Fruit fly (Drosophila melanogaster) whole organism, embryonic: ENCODE data around the gene CG7766.

ENCODE experiments used
- BEAF-32 ChIP-seq: fragments of 200-800 bp; sonication (Bioruptor generic); optimal IDR thresholded peaks from 3 replicates; lab custom pipeline; 2017; ENCODE audit warnings: missing biosample characterization, missing genetic modification characterization, mild to moderate bottlenecking, moderate library complexity, missing genetic modification reagents
- CG10147 ChIP-seq: fragments of 200-800 bp; sonication (Bioruptor generic); optimal IDR thresholded peaks from 2 replicates; lab custom pipeline; 2019; ENCODE audit warnings: missing biosample characterization, mild to moderate bottlenecking, missing genetic modification characterization, moderate library complexity
- CG1024 ChIP-seq: fragments of 200-800 bp; sonication (Bioruptor generic); IDR thresholded peaks from 2 replicates; pipeline ENCODE4 v1.3.6; 2022; ENCODE audit warnings: missing biosample characterization, missing genetic modification characterization
- CG10462 ChIP-seq: fragments of 200-800 bp; sonication (Bioruptor generic); optimal IDR thresholded peaks from 2 replicates; lab custom pipeline; 2016; ENCODE audit warnings: missing biosample characterization, missing genetic modification characterization
- CG11247 ChIP-seq: fragments of 200-800 bp; sonication (Bioruptor generic); IDR thresholded peaks from 2 replicates; pipeline ENCODE4 v1.3.6; 2022; ENCODE audit warnings: missing biosample characterization, missing genetic modification characterization
- CG12219 ChIP-seq: fragments of 200-800 bp; sonication (Bioruptor generic); optimal IDR thresholded peaks from 3 replicates; lab custom pipeline; 2018; ENCODE audit warnings: missing biosample characterization, mild to moderate bottlenecking, missing genetic modification characterization
- CG12391 ChIP-seq: fragments of 200-800 bp; sonication (Bioruptor generic); optimal IDR thresholded peaks from 3 replicates; lab custom pipeline; 2018; ENCODE audit warnings: missing biosample characterization, mild to moderate bottlenecking, missing genetic modification characterization, moderate library complexity
- CG12659 ChIP-seq: fragments of 200-800 bp; sonication (Bioruptor generic); optimal IDR thresholded peaks from 3 replicates; lab custom pipeline; 2017; ENCODE audit warnings: mild to moderate bottlenecking, missing biosample characterization, missing genetic modification reagents, missing genetic modification characterization
- CG12744 ChIP-seq: fragments of 200-800 bp; sonication (Bioruptor generic); optimal IDR thresholded peaks from 2 replicates; lab custom pipeline; 2016; ENCODE audit warnings: missing biosample characterization, missing genetic modification characterization
- CG13424 ChIP-seq: fragments of 200-800 bp; sonication (Bioruptor generic); optimal IDR thresholded peaks from 2 replicates; lab custom pipeline; 2019; ENCODE audit warnings: missing biosample characterization, mild to moderate bottlenecking, missing genetic modification characterization, moderate library complexity
- CG13894 ChIP-seq: fragments of 200-800 bp; sonication (Bioruptor generic); optimal IDR thresholded peaks from 3 replicates; lab custom pipeline; 2018; ENCODE audit warnings: missing biosample characterization, mild to moderate bottlenecking, missing genetic modification characterization, moderate library complexity
- CG14965 ChIP-seq: fragments of 200-800 bp; sonication (Bioruptor generic); optimal IDR thresholded peaks from 2 replicates; lab custom pipeline; 2016; ENCODE audit warnings: missing biosample characterization, missing genetic modification characterization, borderline replicate concordance
- CG17361 ChIP-seq: fragments of 200-800 bp; sonication (Bioruptor generic); IDR thresholded peaks from 3 replicates; pipeline ENCODE4 v1.3.6; 2022; ENCODE audit warnings: missing biosample characterization, missing genetic modification characterization
- CG2129 ChIP-seq: fragments of 200-800 bp; sonication (Bioruptor generic); IDR thresholded peaks from 2 replicates; pipeline ENCODE4 v1.3.6; 2022; ENCODE audit warnings: missing biosample characterization, missing genetic modification characterization; ENCODE audit not compliant: partially characterized antibody
- CG33213 ChIP-seq: fragments of 200-800 bp; sonication (Bioruptor generic); optimal IDR thresholded peaks from 3 replicates; lab custom pipeline; 2016; ENCODE audit warnings: missing biosample characterization, missing genetic modification characterization
- CG33557 ChIP-seq: fragments of 200-800 bp; sonication (Bioruptor generic); optimal IDR thresholded peaks from 2 replicates; lab custom pipeline; 2019; ENCODE audit warnings: missing biosample characterization, mild to moderate bottlenecking, missing genetic modification characterization, moderate library complexity
- CG4424 ChIP-seq: fragments of 200-800 bp; sonication (Bioruptor generic); optimal IDR thresholded peaks from 3 replicates; lab custom pipeline; 2016; ENCODE audit warnings: missing biosample characterization, missing genetic modification characterization
- CG8290 ChIP-seq, 3 experiments: fragments of 200-800 bp; sonication (Bioruptor generic); optimal IDR thresholded peaks; 2 replicates each; lab custom pipeline; 2016 to 2019; ENCODE audit warnings: missing biosample characterization in 3 of 3, missing genetic modification characterization in 3 of 3, mild to moderate bottlenecking in 2 of 3, moderate library complexity in 1 of 3
- CG9437 ChIP-seq: fragments of 200-800 bp; sonication (Bioruptor generic); optimal IDR thresholded peaks from 2 replicates; lab custom pipeline; 2018; ENCODE audit warnings: missing biosample characterization, mild to moderate bottlenecking, missing genetic modification characterization
- CG9817 ChIP-seq: fragments of 200-800 bp; sonication (Bioruptor generic); optimal IDR thresholded peaks from 2 replicates; lab custom pipeline; 2018; ENCODE audit warnings: missing biosample characterization, mild to moderate bottlenecking, missing genetic modification characterization, moderate library complexity
- Ets97D ChIP-seq: fragments of 200-800 bp; sonication (Bioruptor generic); optimal IDR thresholded peaks from 3 replicates; lab custom pipeline; 2016; ENCODE audit warnings: missing biosample characterization, missing genetic modification characterization
- HmgD ChIP-seq: fragments of 200-800 bp; sonication (Bioruptor generic); optimal IDR thresholded peaks from 3 replicates; lab custom pipeline; 2016; ENCODE audit warnings: missing biosample characterization, missing genetic modification characterization
- Hr78 ChIP-seq, 2 experiments: fragments of 200-800 bp in 1 of 2; fragments of >200 bp in 1 of 2; sonication (Bioruptor generic) in 1 of 2; optimal IDR thresholded peaks; 2 replicates each; lab custom pipeline; 2017 to 2019; ENCODE audit warnings: missing biosample characterization in 2 of 2, missing genetic modification characterization in 2 of 2, mild to moderate bottlenecking in 1 of 2, moderate library complexity in 1 of 2
- Hsf ChIP-seq: fragments of 200-800 bp; sonication (Bioruptor generic); optimal IDR thresholded peaks from 3 replicates; lab custom pipeline; 2016; ENCODE audit warnings: missing biosample characterization, missing genetic modification characterization
- Lpt ChIP-seq: fragments of >200 bp; optimal IDR thresholded peaks from 2 replicates; lab custom pipeline; 2018; ENCODE audit warnings: missing biosample characterization, missing genetic modification characterization
- Myb ChIP-seq: fragments of 200-800 bp; sonication (Bioruptor generic); optimal IDR thresholded peaks from 2 replicates; lab custom pipeline; 2016; ENCODE audit warnings: missing biosample characterization, missing genetic modification characterization
- Nf-YA ChIP-seq: fragments of 200-800 bp; sonication (Bioruptor generic); IDR thresholded peaks from 2 replicates; pipeline ENCODE4 v1.3.6; 2022; ENCODE audit warnings: missing biosample characterization, missing genetic modification characterization
- PHDP ChIP-seq: fragments of 200-800 bp; sonication (Bioruptor generic); optimal IDR thresholded peaks from 3 replicates; lab custom pipeline; 2018; ENCODE audit warnings: missing biosample characterization, mild to moderate bottlenecking, missing genetic modification characterization, moderate library complexity
- Side ChIP-seq: fragments of 200-800 bp; sonication (Bioruptor generic); optimal IDR thresholded peaks from 2 replicates; lab custom pipeline; 2016; ENCODE audit warnings: missing biosample characterization, missing genetic modification characterization
- Six4 ChIP-seq: fragments of 200-800 bp; sonication (Bioruptor generic); optimal IDR thresholded peaks from 2 replicates; lab custom pipeline; 2016; ENCODE audit warnings: missing biosample characterization, missing genetic modification characterization
- Sry-δ ChIP-seq: fragments of 200-800 bp; sonication (Bioruptor generic); optimal IDR thresholded peaks from 2 replicates; lab custom pipeline; 2016; ENCODE audit warnings: missing biosample characterization, missing genetic modification characterization
- az2 ChIP-seq: fragments of 200-800 bp; sonication (Bioruptor generic); optimal IDR thresholded peaks from 3 replicates; lab custom pipeline; 2016; ENCODE audit warnings: missing biosample characterization, missing genetic modification characterization
- bab2 ChIP-seq: fragments of 200-800 bp; sonication (Bioruptor generic); optimal IDR thresholded peaks from 2 replicates; lab custom pipeline; 2016; ENCODE audit warnings: missing biosample characterization, missing genetic modification characterization
- bcd ChIP-seq: fragments of 200-800 bp; sonication (Bioruptor generic); optimal IDR thresholded peaks from 2 replicates; lab custom pipeline; 2017; ENCODE audit warnings: missing biosample characterization, mild to moderate bottlenecking, missing genetic modification characterization
- eyg ChIP-seq: fragments of 200-800 bp; sonication (Bioruptor generic); optimal IDR thresholded peaks from 3 replicates; lab custom pipeline; 2016; ENCODE audit warnings: missing biosample characterization, missing genetic modification characterization
- fd64A ChIP-seq: fragments of 200-800 bp; sonication (Bioruptor generic); optimal IDR thresholded peaks from 3 replicates; lab custom pipeline; 2018; ENCODE audit warnings: missing biosample characterization, mild to moderate bottlenecking, missing genetic modification characterization
- fu2 ChIP-seq: fragments of 200-800 bp; sonication (Bioruptor generic); optimal IDR thresholded peaks from 2 replicates; lab custom pipeline; 2016; ENCODE audit warnings: missing biosample characterization, missing genetic modification characterization
- h ChIP-seq: fragments of >200 bp; optimal IDR thresholded peaks from 2 replicates; lab custom pipeline; 2017
- hth ChIP-seq: fragments of >200 bp; optimal IDR thresholded peaks from 2 replicates; lab custom pipeline; 2017; ENCODE audit warnings: inconsistent platforms
- jigr1 ChIP-seq: fragments of 200-800 bp; sonication (Bioruptor generic); IDR thresholded peaks from 3 replicates; pipeline ENCODE4 v1.3.6; 2022; ENCODE audit warnings: missing biosample characterization, missing genetic modification characterization
- kay ChIP-seq: fragments of 200-800 bp; sonication (Bioruptor generic); optimal IDR thresholded peaks from 2 replicates; lab custom pipeline; 2016; ENCODE audit warnings: missing biosample characterization, missing genetic modification characterization
- ken ChIP-seq: fragments of 200-800 bp; sonication (Bioruptor generic); IDR thresholded peaks from 3 replicates; pipeline ENCODE4 v1.3.6; 2022; ENCODE audit warnings: missing biosample characterization, missing genetic modification characterization
- nom ChIP-seq: fragments of 200-800 bp; sonication (Bioruptor generic); optimal IDR thresholded peaks from 2 replicates; lab custom pipeline; 2017; ENCODE audit warnings: missing biosample characterization, missing genetic modification characterization, mild to moderate bottlenecking, moderate library complexity, missing genetic modification reagents
- odd ChIP-seq: fragments of 200-800 bp; sonication (Bioruptor generic); optimal IDR thresholded peaks from 2 replicates; lab custom pipeline; 2017; ENCODE audit warnings: missing biosample characterization, mild to moderate bottlenecking, missing genetic modification characterization
- phol ChIP-seq: fragments of 200-800 bp; sonication (Bioruptor generic); optimal IDR thresholded peaks from 3 replicates; lab custom pipeline; 2018; ENCODE audit warnings: missing biosample characterization, mild to moderate bottlenecking, missing genetic modification characterization, moderate library complexity
- pros ChIP-seq: fragments of 200-800 bp; sonication (Bioruptor generic); optimal IDR thresholded peaks from 3 replicates; lab custom pipeline; 2019; ENCODE audit warnings: missing biosample characterization, mild to moderate bottlenecking, missing genetic modification characterization, moderate library complexity
- scrt ChIP-seq: fragments of 200-800 bp; sonication (Bioruptor generic); optimal IDR thresholded peaks from 2 replicates; lab custom pipeline; 2018; ENCODE audit warnings: missing biosample characterization, mild to moderate bottlenecking, missing genetic modification characterization, moderate library complexity
- sug ChIP-seq: fragments of 200-800 bp; optimal IDR thresholded peaks from 2 replicates; lab custom pipeline; 2019; ENCODE audit warnings: missing biosample characterization, mild to moderate bottlenecking, missing genetic modification characterization, moderate library complexity
- twi ChIP-seq: fragments of 200-800 bp; optimal IDR thresholded peaks from 2 replicates; lab custom pipeline; 2019; ENCODE audit warnings: missing biosample characterization, mild to moderate bottlenecking, missing genetic modification characterization, moderate library complexity
- yki ChIP-seq: fragments of >200 bp; optimal IDR thresholded peaks from 3 replicates; lab custom pipeline; 2018
- zen ChIP-seq: fragments of 200-800 bp; sonication (Bioruptor generic); optimal IDR thresholded peaks from 3 replicates; lab custom pipeline; 2018; ENCODE audit warnings: missing biosample characterization, mild to moderate bottlenecking, missing genetic modification characterization, moderate library complexity

Gene CG7766

DNA sequence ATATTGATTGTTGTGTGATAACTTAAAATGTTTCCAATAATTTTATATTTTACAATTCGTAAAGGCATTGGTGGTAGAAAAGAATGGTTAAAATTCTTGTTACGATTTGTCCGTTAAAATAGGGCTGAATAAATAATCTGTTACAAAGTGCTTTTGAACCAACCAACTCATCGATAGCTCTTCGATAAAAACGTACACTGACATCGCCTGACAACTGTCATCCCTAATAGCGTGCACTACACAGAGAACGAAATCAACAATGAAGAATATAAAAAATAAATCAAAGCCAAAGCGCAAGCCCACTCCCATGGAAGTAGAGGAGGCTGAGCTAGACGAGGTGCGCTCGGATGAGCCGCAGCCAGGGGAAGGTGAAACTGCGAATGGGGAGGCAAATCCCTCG is 17.8 kb downstream of the CG7766 start, which contains the start of gene CG32708 (continued):
- TF ChIP-seq jigr1 (GFP tag; lab: Robert Waterston, UW), result no peak
- no peak for TF ChIP-seq Hsf (GFP tag; lab: Kevin White, UChicago)
- no peak for TF ChIP-seq CG13894 (tag; lab: Kevin White, UChicago)
- no peak for TF ChIP-seq eyg (GFP tag; lab: Kevin White, UChicago)
- no peak for TF ChIP-seq Hr78 (GFP tag; optimal IDR thresholded peaks at IDR 0.05; lab: Kevin White, UChicago)
- no peak for TF ChIP-seq CG10147 (GFP tag; lab: Kevin White, UChicago)
- TF ChIP-seq BEAF-32 (GFP tag; lab: Kevin White, UChicago), result peak; percentile 69
- TF ChIP-seq h (lab: Kevin White, UChicago), result no peak
- TF ChIP-seq zen (tag; lab: Kevin White, UChicago), result no peak
- TF ChIP-seq CG10462 (GFP tag; lab: Kevin White, UChicago), result no peak
- no peak for TF ChIP-seq fu2 (GFP tag; lab: Kevin White, UChicago)
- TF ChIP-seq CG12219 (GFP tag; lab: Kevin White, UChicago), result no peak
- peak; percentile 16 for TF ChIP-seq nom (GFP tag; lab: Kevin White, UChicago)
- no peak for TF ChIP-seq hth (lab: Kevin White, UChicago)
- TF ChIP-seq CG14965 (GFP tag; lab: Kevin White, UChicago), result no peak
- TF ChIP-seq CG11247, result no peak
- no peak for TF ChIP-seq yki (lab: Kevin White, UChicago)
- TF ChIP-seq CG8290 (GFP tag; optimal IDR thresholded peaks at IDR 0.05; lab: Kevin White, UChicago), result no peak
- no peak for TF ChIP-seq CG8290 (tag; optimal IDR thresholded peaks at IDR 0.05; lab: Kevin White, UChicago)
- TF ChIP-seq CG4424 (GFP tag; lab: Kevin White, UChicago), result no peak
- no peak for TF ChIP-seq fd64A (GFP tag; lab: Kevin White, UChicago)
- no peak for TF ChIP-seq pros
- TF ChIP-seq Nf-YA, result no peak
- TF ChIP-seq Ets97D (GFP tag; lab: Kevin White, UChicago), result no peak
- no peak for TF ChIP-seq phol (tag; lab: Kevin White, UChicago)

DNA sequence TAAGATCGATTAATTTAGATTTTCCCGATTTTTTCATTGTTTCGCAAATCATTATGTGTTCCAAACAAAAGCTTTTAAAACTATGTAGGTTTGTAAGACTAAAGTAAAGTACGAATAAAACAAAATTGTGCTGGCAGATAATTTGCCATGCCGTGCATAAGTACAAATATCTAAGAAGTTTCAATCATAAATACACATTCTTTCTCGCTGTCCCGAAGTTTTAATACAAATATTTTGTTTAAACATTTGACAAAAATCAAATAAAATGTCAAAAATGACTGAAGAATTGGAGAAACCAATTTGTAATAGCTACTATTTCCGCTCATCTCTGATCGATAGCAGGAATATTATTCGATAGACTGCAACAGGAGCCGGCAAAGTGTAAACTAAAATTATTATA is 20.9 kb downstream of the CG7766 start, which contains the start of gene APC4:
Gene APC4 (plus strand): TSS at position 332 of the 400 bp plus-strand sequence.
- TF ChIP-seq CG33557 (GFP tag; lab: Kevin White, UChicago) (peak; percentile 54), h (lab: Kevin White, UChicago) (no peak), CG1024 (GFP tag; lab: Robert Waterston, UW) (no peak), sug (tag; lab: Kevin White, UChicago) (peak; percentile 50), Myb (GFP tag; lab: Kevin White, UChicago) (peak; percentile 31), bcd (GFP tag; lab: Kevin White, UChicago) (no peak), CG33213 (GFP tag; lab: Kevin White, UChicago) (no peak), scrt (GFP tag; lab: Kevin White, UChicago) (no peak), kay (GFP tag; lab: Kevin White, UChicago) (no peak), bab2 (GFP tag; lab: Kevin White, UChicago) (peak; percentile 25), HmgD (GFP tag; lab: Kevin White, UChicago) (no peak), CG12391 (tag; lab: Kevin White, UChicago) (peak; percentile 56), PHDP (peak; percentile 2), Side (GFP tag; lab: Kevin White, UChicago) (no peak), CG9437 (GFP tag; lab: Kevin White, UChicago) (peak; percentile 25), Six4 (no peak), CG2129 (no peak), odd (peak; percentile 14), CG12659 (GFP tag; lab: Kevin White, UChicago) (peak; percentile 49), Lpt (no peak), az2 (peak; percentile 23), CG12744 (GFP tag; lab: Kevin White, UChicago) (no peak), twi (tag; lab: Kevin White, UChicago) (no peak), CG13424 (tag; lab: Kevin White, UChicago) (peak; percentile 53), CG17361 (peak; percentile 68), ken (no peak), Sry-δ (GFP tag; lab: Kevin White, UChicago) (peak; percentile 60), CG9817 (tag; lab: Kevin White, UChicago) (peak; percentile 31)
